Worm (Caenorhabditis elegans) whole organism, L2 larva: ENCODE results near the gene F12F6.7.

Experiments
- C34F6.9 ChIP-seq: fragments of 150-350 bp; optimal IDR thresholded peaks from 2 replicates; lab custom pipeline; 2014; ENCODE audit warnings: missing biosample characterization, missing genetic modification characterization
- F13H6.1 ChIP-seq: sonication (generic microtip); optimal IDR thresholded peaks from 2 replicates; lab custom pipeline; 2016; ENCODE audit warnings: missing genetic modification characterization, missing compliant biosample characterization
- Y55F3AM.14 ChIP-seq: fragments of 200-800 bp; sonication (Bioruptor generic); optimal IDR thresholded peaks from 2 replicates; lab custom pipeline; 2018; ENCODE audit warnings: mild to moderate bottlenecking, missing genetic modification characterization, missing compliant biosample characterization
- ZK546.5 ChIP-seq: sonication (generic microtip); optimal IDR thresholded peaks from 2 replicates; lab custom pipeline; 2017; ENCODE audit warnings: missing biosample characterization, missing genetic modification characterization
- aly-2 ChIP-seq: fragments of 150-350 bp; optimal IDR thresholded peaks from 2 replicates; lab custom pipeline; 2014; ENCODE audit warnings: missing biosample characterization, missing genetic modification characterization
- ama-1 ChIP-seq: fragments of 150-350 bp; optimal IDR thresholded peaks from 2 replicates; lab custom pipeline; 2018; ENCODE audit warnings: inconsistent platforms
- blmp-1 ChIP-seq: sonication (generic microtip); optimal IDR thresholded peaks from 2 replicates; lab custom pipeline; 2017; ENCODE audit warnings: missing genetic modification characterization, mild to moderate bottlenecking, missing compliant biosample characterization, antibody characterized with exemption, moderate library complexity; ENCODE audit not compliant: insufficient read depth
- ceh-16 ChIP-seq: fragments of 150-350 bp; optimal IDR thresholded peaks from 2 replicates; lab custom pipeline; 2014; ENCODE audit warnings: missing biosample characterization, missing genetic modification characterization
- ceh-82 ChIP-seq: fragments of 150-350 bp; optimal IDR thresholded peaks from 2 replicates; lab custom pipeline; 2014; ENCODE audit warnings: missing biosample characterization, missing genetic modification characterization
- crh-2 ChIP-seq: sonication (generic microtip); optimal IDR thresholded peaks from 2 replicates; lab custom pipeline; 2017; ENCODE audit warnings: missing biosample characterization, missing genetic modification characterization
- egl-27 ChIP-seq: sonication (generic microtip); optimal IDR thresholded peaks from 3 replicates; lab custom pipeline; 2017; ENCODE audit warnings: missing biosample characterization, missing genetic modification reagents, missing genetic modification characterization
- elt-1 ChIP-seq: fragments of 150-350 bp; optimal IDR thresholded peaks from 2 replicates; lab custom pipeline; 2014; ENCODE audit warnings: missing biosample characterization, missing genetic modification characterization
- fos-1 ChIP-seq: fragments of 150-350 bp; optimal IDR thresholded peaks from 2 replicates; lab custom pipeline; 2014; ENCODE audit warnings: missing biosample characterization, missing genetic modification characterization
- gmeb-1 ChIP-seq: fragments of 150-350 bp; optimal IDR thresholded peaks from 2 replicates; lab custom pipeline; 2014; ENCODE audit warnings: missing biosample characterization, missing genetic modification characterization
- lin-11 ChIP-seq: fragments of 150-350 bp; sonication (generic microtip); optimal IDR thresholded peaks from 2 replicates; lab custom pipeline; 2014; ENCODE audit warnings: missing biosample characterization, missing genetic modification characterization, inconsistent platforms, mixed read lengths
- lin-13 ChIP-seq: fragments of 150-350 bp; optimal IDR thresholded peaks from 2 replicates; lab custom pipeline; 2014; ENCODE audit warnings: missing biosample characterization, missing genetic modification reagents, missing genetic modification characterization
- lin-39 ChIP-seq: fragments of 150-350 bp; optimal IDR thresholded peaks from 2 replicates; lab custom pipeline; 2014; ENCODE audit warnings: missing biosample characterization, missing genetic modification reagents, missing genetic modification characterization
- lsy-2 ChIP-seq, 2 experiments: fragments of 150-350 bp in 1 of 2; sonication (generic microtip) in 1 of 2; optimal IDR thresholded peaks; 2 replicates each; lab custom pipeline; 2014 to 2017; ENCODE audit warnings: missing biosample characterization in 2 of 2, missing genetic modification characterization in 2 of 2
- mab-5 ChIP-seq: fragments of 150-350 bp; optimal IDR thresholded peaks from 2 replicates; lab custom pipeline; 2014; ENCODE audit warnings: missing biosample characterization, missing genetic modification characterization
- mbf-1 ChIP-seq: sonication (generic microtip); optimal IDR thresholded peaks from 2 replicates; lab custom pipeline; 2017; ENCODE audit warnings: missing biosample characterization, missing genetic modification characterization
- mdl-1 ChIP-seq, 2 experiments: fragments of 150-350 bp in 1 of 2; sonication (generic microtip) in 1 of 2; optimal IDR thresholded peaks; 2 replicates each; lab custom pipeline; 2017; ENCODE audit warnings: missing biosample characterization in 2 of 2, missing genetic modification characterization in 2 of 2
- nhr-10 ChIP-seq: sonication (generic microtip); optimal IDR thresholded peaks from 2 replicates; lab custom pipeline; 2017; ENCODE audit warnings: missing biosample characterization, missing genetic modification characterization
- nhr-11 ChIP-seq: fragments of 150-350 bp; optimal IDR thresholded peaks from 2 replicates; lab custom pipeline; 2014; ENCODE audit warnings: missing biosample characterization, missing genetic modification characterization
- nhr-12 ChIP-seq: fragments of 150-350 bp; optimal IDR thresholded peaks from 2 replicates; lab custom pipeline; 2014; ENCODE audit warnings: missing biosample characterization, missing genetic modification characterization
- nhr-129 ChIP-seq: fragments of 150-350 bp; optimal IDR thresholded peaks from 2 replicates; lab custom pipeline; 2014; ENCODE audit warnings: missing biosample characterization, missing genetic modification characterization
- nhr-21 ChIP-seq: fragments of 150-350 bp; optimal IDR thresholded peaks from 2 replicates; lab custom pipeline; 2014; ENCODE audit warnings: missing biosample characterization, missing genetic modification characterization
- nhr-23 ChIP-seq: fragments of 150-350 bp; optimal IDR thresholded peaks from 2 replicates; lab custom pipeline; 2014; ENCODE audit warnings: missing biosample characterization, missing genetic modification reagents, missing genetic modification characterization
- nhr-237 ChIP-seq: fragments of 150-350 bp; optimal IDR thresholded peaks from 2 replicates; lab custom pipeline; 2014; ENCODE audit warnings: missing biosample characterization, missing genetic modification characterization
- nhr-25 ChIP-seq: fragments of 150-350 bp; sonication (generic microtip); optimal IDR thresholded peaks from 3 replicates; lab custom pipeline; 2014; ENCODE audit warnings: missing biosample characterization, missing genetic modification characterization
- nhr-6 ChIP-seq: fragments of 150-350 bp; optimal IDR thresholded peaks from 2 replicates; lab custom pipeline; 2014; ENCODE audit warnings: missing biosample characterization, missing genetic modification characterization
- nhr-77 ChIP-seq: fragments of 150-350 bp; optimal IDR thresholded peaks from 2 replicates; lab custom pipeline; 2014; ENCODE audit warnings: missing biosample characterization, missing genetic modification characterization
- sem-4 ChIP-seq: fragments of 150-350 bp; optimal IDR thresholded peaks from 2 replicates; lab custom pipeline; 2014; ENCODE audit warnings: missing biosample characterization, missing genetic modification reagents, missing genetic modification characterization
- sma-3 ChIP-seq: sonication (generic microtip); optimal IDR thresholded peaks from 2 replicates; lab custom pipeline; 2016; ENCODE audit warnings: missing genetic modification reagents, missing genetic modification characterization, missing compliant biosample characterization
- sma-9 ChIP-seq, 2 experiments: fragments of 150-350 bp in 1 of 2; sonication (generic microtip) in 1 of 2; optimal IDR thresholded peaks; 2 replicates each; lab custom pipeline; 2014 to 2016; ENCODE audit warnings: missing genetic modification characterization in 2 of 2, mild to moderate bottlenecking in 1 of 2, missing biosample characterization in 1 of 2, missing compliant biosample characterization in 1 of 2, missing genetic modification reagents in 1 of 2, moderate library complexity in 1 of 2
- snpc-4 ChIP-seq: fragments of 150-350 bp; optimal IDR thresholded peaks from 2 replicates; lab custom pipeline; 2014; ENCODE audit warnings: missing biosample characterization, missing genetic modification characterization
- unc-39 ChIP-seq: fragments of 150-350 bp; optimal IDR thresholded peaks from 2 replicates; lab custom pipeline; 2014; ENCODE audit warnings: missing biosample characterization, missing genetic modification characterization
- unc-55 ChIP-seq: fragments of 150-350 bp; sonication (generic microtip); optimal IDR thresholded peaks from 3 replicates; lab custom pipeline; 2014; ENCODE audit warnings: missing biosample characterization, missing genetic modification reagents, missing genetic modification characterization
- unc-62 ChIP-seq: fragments of 150-350 bp; optimal IDR thresholded peaks from 2 replicates; lab custom pipeline; 2014; ENCODE audit warnings: missing biosample characterization, missing genetic modification reagents, missing genetic modification characterization
- zag-1 ChIP-seq: fragments of 150-350 bp; optimal IDR thresholded peaks from 2 replicates; lab custom pipeline; 2014; ENCODE audit warnings: missing biosample characterization, missing genetic modification characterization
- ztf-4 ChIP-seq: fragments of 150-350 bp; optimal IDR thresholded peaks from 2 replicates; lab custom pipeline; 2014; ENCODE audit warnings: missing biosample characterization, missing genetic modification characterization

Gene F12F6.7

ce11 chrIV:11524241-11524692 is 37.4 kb downstream of the F12F6.7 start, which contains the start of gene mep-1 (continued):
- TF ChIP-seq zag-1 (tag; lab: Kevin White, UChicago) (peak; percentile 67), nhr-23 (no peak), aly-2 (tag; lab: Kevin White, UChicago) (no peak)
- TF ChIP-seq, all 48 proteins: peak for 21

ce11 chrIV:11523685-11524084 is 37.9 kb downstream of the F12F6.7 start:
- TF ChIP-seq ceh-82 (tag; lab: Kevin White, UChicago): no peak
- no peak for TF ChIP-seq nhr-23
- TF ChIP-seq lin-13 (GFP tag; lab: Kevin White, UChicago): no peak
- no peak for TF ChIP-seq egl-27
- TF ChIP-seq blmp-1 (tag; lab: Kevin White, UChicago): no peak
- TF ChIP-seq fos-1 (tag; lab: Kevin White, UChicago): no peak
- no peak for TF ChIP-seq nhr-129 (tag; lab: Kevin White, UChicago)
- TF ChIP-seq nhr-21: no peak
- no peak for TF ChIP-seq mbf-1 (tag; lab: Kevin White, UChicago)
- no peak for TF ChIP-seq unc-39 (tag; lab: Kevin White, UChicago)
- TF ChIP-seq nhr-6: no peak
- TF ChIP-seq mab-5 (tag; lab: Kevin White, UChicago): no peak
- TF ChIP-seq ama-1: no peak
- TF ChIP-seq unc-55 (GFP tag; lab: Kevin White, UChicago): no peak
- no peak for TF ChIP-seq sma-9 (GFP tag; optimal IDR thresholded peaks at IDR 0.05; lab: Kevin White, UChicago)
- no peak for TF ChIP-seq sma-9 (tag; optimal IDR thresholded peaks at IDR 0.05; lab: Kevin White, UChicago)

ce11 chrIV:11522225-11522952 is 39.2 kb downstream of the F12F6.7 start:
- TF ChIP-seq C34F6.9 (tag; lab: Kevin White, UChicago): peak; percentile 88
- TF ChIP-seq egl-27: peak; percentile 65
- TF ChIP-seq mab-5 (tag; lab: Kevin White, UChicago): peak; percentile 2
- peak in 1 of 2 experiments; percentile 10 for TF ChIP-seq mdl-1 (tag; optimal IDR thresholded peaks at IDR 0.05; lab: Kevin White, UChicago)
- TF ChIP-seq ceh-16 (tag; lab: Kevin White, UChicago): no peak
- TF ChIP-seq nhr-129 (tag; lab: Kevin White, UChicago): peak; percentile 76
- peak; percentile 63 for TF ChIP-seq fos-1 (tag; lab: Kevin White, UChicago)
- peak; percentile 65 for TF ChIP-seq nhr-21
- TF ChIP-seq snpc-4 (tag; lab: Kevin White, UChicago): no peak
- peak; percentile 78 for TF ChIP-seq sem-4
- TF ChIP-seq lin-13 (GFP tag; lab: Kevin White, UChicago): peak; percentile 46
- no peak for TF ChIP-seq nhr-11 (tag; lab: Kevin White, UChicago)
- TF ChIP-seq ztf-4: peak; percentile 78
- TF ChIP-seq lin-39 (tag; lab: Kevin White, UChicago): no peak
- no peak for TF ChIP-seq unc-39 (tag; lab: Kevin White, UChicago)
- TF ChIP-seq ceh-82 (tag; lab: Kevin White, UChicago): peak; percentile 21
- peak; percentile 81 for TF ChIP-seq F13H6.1 (tag; lab: Kevin White, UChicago)
- TF ChIP-seq lsy-2 (tag; optimal IDR thresholded peaks at IDR 0.05; lab: Kevin White, UChicago): peak; percentile 47 to 84
- TF ChIP-seq gmeb-1 (tag; lab: Kevin White, UChicago): peak; percentile 65
- TF ChIP-seq unc-55 (GFP tag; lab: Kevin White, UChicago): peak; percentile 82
- peak; percentile 83 for TF ChIP-seq ama-1
- peak; percentile 68 for TF ChIP-seq nhr-25 (tag; lab: Kevin White, UChicago)
- peak; percentile 41 for TF ChIP-seq nhr-77 (tag; lab: Kevin White, UChicago)
- TF ChIP-seq nhr-6: peak; percentile 60
- TF ChIP-seq zag-1 (tag; lab: Kevin White, UChicago): peak; percentile 21
- peak; percentile 56 for TF ChIP-seq sma-3 (GFP tag; lab: Kevin White, UChicago)
- no peak for TF ChIP-seq aly-2 (tag; lab: Kevin White, UChicago)
- no peak for TF ChIP-seq elt-1 (tag; lab: Kevin White, UChicago)
- peak; percentile 83 for TF ChIP-seq sma-9 (GFP tag; optimal IDR thresholded peaks at IDR 0.05; lab: Kevin White, UChicago)
- TF ChIP-seq sma-9 (tag; optimal IDR thresholded peaks at IDR 0.05; lab: Kevin White, UChicago): no peak
- peak; percentile 97 for TF ChIP-seq crh-2
- peak; percentile 81 for TF ChIP-seq blmp-1 (tag; lab: Kevin White, UChicago)

ce11 chrIV:11520960-11521359 is 40.7 kb downstream of the F12F6.7 start, which contains the start of the genes M04B2.4 and gfl-1:
M04B2.4 (minus strand) TSS chrIV:11521031.
gfl-1 (plus strand) TSS chrIV:11521290.
- TF ChIP-seq blmp-1 (tag; lab: Kevin White, UChicago) (no peak), unc-55 (GFP tag; lab: Kevin White, UChicago) (peak; percentile 61), sma-3 (GFP tag; lab: Kevin White, UChicago) (peak; percentile 3), unc-62 (GFP tag; lab: Kevin White, UChicago) (no peak), crh-2 (peak; percentile 50), ZK546.5 (tag; lab: Kevin White, UChicago) (no peak), nhr-237 (tag; lab: Kevin White, UChicago) (no peak), nhr-10 (tag; lab: Kevin White, UChicago) (no peak), Y55F3AM.14 (GFP tag; lab: Kevin White, UChicago) (no peak), fos-1 (tag; lab: Kevin White, UChicago) (no peak), nhr-6 (no peak), mdl-1 (tag; optimal IDR thresholded peaks at IDR 0.05; lab: Kevin White, UChicago) (no peak), aly-2 (tag; lab: Kevin White, UChicago) (no peak), nhr-12 (no peak), zag-1 (tag; lab: Kevin White, UChicago) (no peak), lin-11 (tag; lab: Kevin White, UChicago) (no peak), nhr-129 (tag; lab: Kevin White, UChicago) (peak; percentile 6), nhr-23 (no peak), C34F6.9 (tag; lab: Kevin White, UChicago) (peak; percentile 74), nhr-21 (no peak), ceh-16 (tag; lab: Kevin White, UChicago) (no peak), ztf-4 (no peak), sma-9 (GFP tag; optimal IDR thresholded peaks at IDR 0.05; lab: Kevin White, UChicago) (peak; percentile 0), sma-9 (tag; optimal IDR thresholded peaks at IDR 0.05; lab: Kevin White, UChicago) (no peak), sem-4 (no peak), elt-1 (tag; lab: Kevin White, UChicago) (no peak), lin-39 (tag; lab: Kevin White, UChicago) (no peak)
